Worm (Caenorhabditis elegans) whole organism, L4 larva: ENCODE data around the gene emc-6.

Experiments used
- D1046.2 ChIP-seq: fragments of 200-800 bp; sonication (Bioruptor generic); IDR thresholded peaks from 2 replicates; pipeline ENCODE4 v1.3.6; 2022; ENCODE audit warnings: missing genetic modification characterization, missing compliant biosample characterization
- R02D3.7 ChIP-seq: fragments of 150-350 bp; sonication (generic microtip); optimal IDR thresholded peaks from 3 replicates; lab custom pipeline; 2014; ENCODE audit warnings: missing biosample characterization, missing genetic modification characterization
- T20F7.1 ChIP-seq: fragments of 200-800 bp; sonication (Bioruptor generic); optimal IDR thresholded peaks from 2 replicates; lab custom pipeline; 2018; ENCODE audit warnings: mild to moderate bottlenecking, missing genetic modification characterization, missing compliant biosample characterization
- T26A8.4 ChIP-seq: fragments of 200-800 bp; sonication (Bioruptor generic); IDR thresholded peaks from 2 replicates; pipeline ENCODE4 v1.3.6; 2022; ENCODE audit warnings: missing genetic modification characterization, missing compliant biosample characterization
- Y5F2A.4 ChIP-seq: fragments of 200-800 bp; sonication (Bioruptor generic); optimal IDR thresholded peaks from 2 replicates; lab custom pipeline; 2018; ENCODE audit warnings: mild to moderate bottlenecking, missing genetic modification characterization, missing compliant biosample characterization
- ZK337.2 ChIP-seq: fragments of 200-800 bp; sonication (Bioruptor generic); IDR thresholded peaks from 2 replicates; pipeline ENCODE4 v1.3.6; 2022; ENCODE audit warnings: missing genetic modification reagents, missing genetic modification characterization, missing compliant biosample characterization
- ZK546.5 ChIP-seq, 2 experiments: sonication (generic microtip); optimal IDR thresholded peaks; 2 replicates each; lab custom pipeline; 2017; ENCODE audit warnings: missing biosample characterization in 2 of 2, missing genetic modification characterization in 2 of 2
- aha-1 ChIP-seq: fragments of 150-350 bp; peaks from one replicate; lab custom pipeline; 2014; ENCODE audit warnings: missing biosample characterization, missing genetic modification characterization
- aly-2 ChIP-seq: sonication (generic microtip); optimal IDR thresholded peaks from 2 replicates; lab custom pipeline; 2018; ENCODE audit warnings: missing biosample characterization, missing genetic modification characterization
- ceh-44 ChIP-seq: fragments of 200-800 bp; sonication (Bioruptor generic); IDR thresholded peaks from 2 replicates; pipeline ENCODE4 v1.3.6; 2022; ENCODE audit warnings: missing genetic modification reagents, missing genetic modification characterization, missing compliant biosample characterization
- ces-1 ChIP-seq: fragments of 150-350 bp; sonication (generic microtip); optimal IDR thresholded peaks from 4 replicates; lab custom pipeline; 2014; ENCODE audit warnings: missing biosample characterization, missing genetic modification reagents, missing genetic modification characterization
- daf-16 ChIP-seq, 3 experiments: sonication (generic microtip); optimal IDR thresholded peaks; 2 replicates each; lab custom pipeline; 2016 to 2017; ENCODE audit warnings: missing genetic modification characterization in 3 of 3, missing genetic modification reagents in 3 of 3, mild to moderate bottlenecking in 2 of 3, missing compliant biosample characterization in 2 of 3, missing biosample characterization in 1 of 3, moderate library complexity in 1 of 3
- dpl-1 ChIP-seq: fragments of 150-350 bp; optimal IDR thresholded peaks from 2 replicates; lab custom pipeline; 2014; ENCODE audit warnings: missing biosample characterization, missing genetic modification reagents, missing genetic modification characterization
- dve-1 ChIP-seq: sonication (generic microtip); optimal IDR thresholded peaks from 2 replicates; lab custom pipeline; 2017; ENCODE audit warnings: antibody characterized with exemption, mild to moderate bottlenecking, missing genetic modification characterization, missing compliant biosample characterization; ENCODE audit not compliant: insufficient read depth
- egl-27 ChIP-seq: sonication (generic microtip); optimal IDR thresholded peaks from 3 replicates; lab custom pipeline; 2017; ENCODE audit warnings: missing biosample characterization, missing genetic modification reagents, missing genetic modification characterization
- egl-43 ChIP-seq: fragments of 200-800 bp; sonication (Bioruptor generic); IDR thresholded peaks from 2 replicates; pipeline ENCODE4 v1.3.6; 2022; ENCODE audit warnings: missing genetic modification reagents, missing genetic modification characterization, missing compliant biosample characterization
- fkh-10 ChIP-seq: fragments of 150-350 bp; optimal IDR thresholded peaks from 2 replicates; lab custom pipeline; 2014; ENCODE audit warnings: missing biosample characterization, missing genetic modification reagents, missing genetic modification characterization
- hlh-30 ChIP-seq: sonication (generic microtip); optimal IDR thresholded peaks from 2 replicates; lab custom pipeline; 2017; ENCODE audit warnings: antibody characterized with exemption, mild to moderate bottlenecking, missing genetic modification characterization, missing compliant biosample characterization; ENCODE audit not compliant: insufficient read depth
- lin-13 ChIP-seq: fragments of 150-350 bp; optimal IDR thresholded peaks from 2 replicates; lab custom pipeline; 2014; ENCODE audit warnings: missing biosample characterization, missing genetic modification reagents, missing genetic modification characterization
- lin-38 ChIP-seq: fragments of 200-800 bp; sonication (Bioruptor generic); IDR thresholded peaks from 2 replicates; pipeline ENCODE4 v1.3.6; 2022; ENCODE audit warnings: missing genetic modification reagents, missing genetic modification characterization, missing compliant biosample characterization
- lin-39 ChIP-seq: fragments of 150-350 bp; optimal IDR thresholded peaks from 2 replicates; lab custom pipeline; 2014; ENCODE audit warnings: missing biosample characterization, missing genetic modification reagents, missing genetic modification characterization
- lsy-2 ChIP-seq, 2 experiments: fragments of 150-350 bp in 1 of 2; sonication (generic microtip) in 1 of 2; optimal IDR thresholded peaks; 2 replicates each; lab custom pipeline; 2014 to 2017; ENCODE audit warnings: missing biosample characterization in 2 of 2, missing genetic modification characterization in 2 of 2
- madf-5 ChIP-seq, 2 experiments: fragments of 200-800 bp; sonication (Bioruptor generic); IDR thresholded peaks; 2 replicates each; pipeline ENCODE4 v1.3.6; 2022; ENCODE audit warnings: missing compliant biosample characterization in 2 of 2, missing genetic modification characterization in 2 of 2
- mep-1 ChIP-seq: fragments of 150-350 bp; sonication (generic microtip); optimal IDR thresholded peaks from 3 replicates; lab custom pipeline; 2014; ENCODE audit warnings: missing biosample characterization, missing genetic modification characterization
- mes-2 ChIP-seq: sonication (generic microtip); optimal IDR thresholded peaks from 2 replicates; lab custom pipeline; 2016; ENCODE audit warnings: missing genotype, mild to moderate bottlenecking, missing genetic modification characterization, missing compliant biosample characterization; ENCODE audit not compliant: poor library complexity, severe bottlenecking
- nhr-10 ChIP-seq: fragments of 150-350 bp; optimal IDR thresholded peaks from 2 replicates; lab custom pipeline; 2014; ENCODE audit warnings: missing biosample characterization, missing genetic modification characterization
- nhr-102 ChIP-seq: sonication (generic microtip); optimal IDR thresholded peaks from 2 replicates; lab custom pipeline; 2016; ENCODE audit warnings: mild to moderate bottlenecking, missing genetic modification characterization, moderate library complexity, missing compliant biosample characterization
- nhr-25 ChIP-seq: sonication (generic microtip); optimal IDR thresholded peaks from 2 replicates; lab custom pipeline; 2017; ENCODE audit warnings: missing genetic modification characterization, mild to moderate bottlenecking, missing compliant biosample characterization, antibody characterized with exemption, moderate library complexity, borderline replicate concordance; ENCODE audit not compliant: insufficient read depth
- nhr-28 ChIP-seq: fragments of 150-350 bp; optimal IDR thresholded peaks from 2 replicates; lab custom pipeline; 2014; ENCODE audit warnings: missing biosample characterization, missing genetic modification characterization
- nhr-48 ChIP-seq: sonication (generic microtip); optimal IDR thresholded peaks from 2 replicates; lab custom pipeline; 2016; ENCODE audit warnings: mild to moderate bottlenecking, missing genetic modification characterization, missing compliant biosample characterization
- nhr-76 ChIP-seq: fragments of 150-350 bp; optimal IDR thresholded peaks from 2 replicates; lab custom pipeline; 2014; ENCODE audit warnings: missing biosample characterization, missing genetic modification characterization
- pha-4 ChIP-seq, 2 experiments: fragments of 150-350 bp in 1 of 2; fragments of 200-800 bp in 1 of 2; sonication (Bioruptor generic) in 1 of 2; IDR thresholded peaks in 1 of 2; optimal IDR thresholded peaks in 1 of 2; 2 replicates each; pipeline versions ENCODE4 v1.3.6 to Lab custom; 2014 to 2022; ENCODE audit warnings: missing genetic modification characterization in 2 of 2, missing genetic modification reagents in 2 of 2, missing biosample characterization in 1 of 2, missing compliant biosample characterization in 1 of 2
- rbr-2 ChIP-seq: sonication (generic microtip); optimal IDR thresholded peaks from 2 replicates; lab custom pipeline; 2016; ENCODE audit warnings: missing genotype, missing genetic modification characterization, missing compliant biosample characterization
- set-16 ChIP-seq: fragments of 200-800 bp; sonication (Bioruptor generic); IDR thresholded peaks from 2 replicates; pipeline ENCODE4 v1.3.6; 2022; ENCODE audit warnings: missing genetic modification reagents, missing genetic modification characterization, missing compliant biosample characterization
- snpc-1.2 ChIP-seq: fragments of 200-800 bp; sonication (Bioruptor generic); IDR thresholded peaks from 2 replicates; pipeline ENCODE4 v1.3.6; 2022; ENCODE audit warnings: missing genetic modification reagents, missing genetic modification characterization, missing compliant biosample characterization
- spr-3 ChIP-seq: fragments of 200-800 bp; sonication (Bioruptor generic); optimal IDR thresholded peaks from 2 replicates; lab custom pipeline; 2018; ENCODE audit warnings: mild to moderate bottlenecking, missing genetic modification characterization, missing compliant biosample characterization
- tag-97 ChIP-seq: fragments of 200-800 bp; sonication (Bioruptor generic); IDR thresholded peaks from 2 replicates; pipeline ENCODE4 v1.3.6; 2022; ENCODE audit warnings: missing genetic modification characterization, missing compliant biosample characterization
- tra-1 ChIP-seq: fragments of 200-800 bp; sonication (Bioruptor generic); IDR thresholded peaks from 2 replicates; pipeline ENCODE4 v1.3.6; 2022; ENCODE audit warnings: missing genetic modification reagents, missing genetic modification characterization, missing compliant biosample characterization
- unc-130 ChIP-seq: sonication (generic microtip); optimal IDR thresholded peaks from 2 replicates; lab custom pipeline; 2016; ENCODE audit warnings: missing genetic modification reagents, missing genetic modification characterization, missing compliant biosample characterization
- vab-7 ChIP-seq: fragments of 200-800 bp; sonication (Bioruptor generic); IDR thresholded peaks from 2 replicates; pipeline ENCODE4 v1.3.6; 2022; ENCODE audit warnings: missing genetic modification reagents, missing genetic modification characterization, missing compliant biosample characterization
- ztf-7 ChIP-seq: fragments of 150-350 bp; optimal IDR thresholded peaks from 2 replicates; lab custom pipeline; 2014; ENCODE audit warnings: missing biosample characterization, missing genetic modification characterization

Gene emc-6

ce11 chrIV:7709701-7710100, at the start of gene emc-6, which contains the start of the genes mrpl-1 and mrps-24:
emc-6 (minus strand) TSS chrIV:7709736.
mrpl-1 (minus strand) TSS chrIV:7709701.
mrps-24 (plus strand) TSS chrIV:7710045.
- peak in 1 of 2 experiments; percentile 84 for TF ChIP-seq lsy-2 (tag; optimal IDR thresholded peaks at IDR 0.05; lab: Kevin White, UChicago)
- peak; percentile 23 for TF ChIP-seq nhr-48 (tag; lab: Kevin White, UChicago)
- TF ChIP-seq Y5F2A.4 (GFP tag; lab: Kevin White, UChicago): no peak
- no peak for TF ChIP-seq pha-4 (GFP tag; IDR thresholded peaks at IDR 0.05; lab: Robert Waterston, UW)
- TF ChIP-seq pha-4 (tag; optimal IDR thresholded peaks at IDR 0.05; lab: Kevin White, UChicago): peak; percentile 53
- TF ChIP-seq lin-13 (GFP tag; lab: Kevin White, UChicago): no peak
- no peak for TF ChIP-seq fkh-10
- peak; percentile 24 for TF ChIP-seq hlh-30 (tag; lab: Kevin White, UChicago)
- TF ChIP-seq nhr-76: no peak
- peak; percentile 44 for TF ChIP-seq dve-1
- TF ChIP-seq nhr-102 (tag; lab: Kevin White, UChicago): peak; percentile 37
- peak; percentile 69 for TF ChIP-seq mep-1
- TF ChIP-seq lin-38: peak; percentile 97
- 0 out of 2 replicates have a peak, but pooled peaks have one; percentile 25 for TF ChIP-seq snpc-1.2 (GFP tag; lab: Robert Waterston, UW)
- peak; percentile 1 for TF ChIP-seq ces-1 (GFP tag; lab: Kevin White, UChicago)
- peak; percentile 78 for TF ChIP-seq T20F7.1 (GFP tag; lab: Kevin White, UChicago)
- TF ChIP-seq rbr-2: peak; percentile 38
- TF ChIP-seq dpl-1 (GFP tag; lab: Kevin White, UChicago): peak; percentile 73
- TF ChIP-seq unc-130 (GFP tag; lab: Kevin White, UChicago): peak; percentile 10
- no peak for TF ChIP-seq daf-16 (GFP tag; optimal IDR thresholded peaks at IDR 0.05; lab: Kevin White, UChicago)
- TF ChIP-seq daf-16 (tag; optimal IDR thresholded peaks at IDR 0.05; lab: Kevin White, UChicago): peak; percentile 34
- peak; percentile 28 for TF ChIP-seq ztf-7
- no peak for TF ChIP-seq vab-7
- peak; percentile 84 for TF ChIP-seq mes-2 (tag; lab: Kevin White, UChicago)
- TF ChIP-seq ZK337.2 (GFP tag; lab: Robert Waterston, UW): no peak
- TF ChIP-seq nhr-28 (tag; lab: Kevin White, UChicago): peak; percentile 24
- no peak for TF ChIP-seq madf-5 (GFP tag; IDR thresholded peaks at IDR 0.05; lab: Robert Waterston, UW)

ce11 chrIV:7757245-7757644, 47.7 kb upstream of the emc-6 start, which contains the start of gene C46A5.4:
C46A5.4 (minus strand) TSS chrIV:7757345.
- no peak for TF ChIP-seq tag-97
- TF ChIP-seq lsy-2 (tag; optimal IDR thresholded peaks at IDR 0.05; lab: Kevin White, UChicago): no peak
- TF ChIP-seq egl-27 (tag; lab: Kevin White, UChicago): no peak
- no peak for TF ChIP-seq set-16
- TF ChIP-seq ceh-44 (GFP tag; lab: Robert Waterston, UW): no peak
- no peak for TF ChIP-seq spr-3 (GFP tag; lab: Kevin White, UChicago)
- no peak for TF ChIP-seq nhr-10 (tag; lab: Kevin White, UChicago)
- TF ChIP-seq aly-2 (tag; lab: Kevin White, UChicago): no peak
- TF ChIP-seq tra-1 (GFP tag; lab: Robert Waterston, UW): no peak
- no peak for TF ChIP-seq R02D3.7 (tag; lab: Kevin White, UChicago)
- TF ChIP-seq ZK546.5 (tag; optimal IDR thresholded peaks at IDR 0.05; lab: Kevin White, UChicago): no peak
- TF ChIP-seq mep-1: no peak
- TF ChIP-seq D1046.2 (GFP tag; lab: Robert Waterston, UW): no peak

DNA sequence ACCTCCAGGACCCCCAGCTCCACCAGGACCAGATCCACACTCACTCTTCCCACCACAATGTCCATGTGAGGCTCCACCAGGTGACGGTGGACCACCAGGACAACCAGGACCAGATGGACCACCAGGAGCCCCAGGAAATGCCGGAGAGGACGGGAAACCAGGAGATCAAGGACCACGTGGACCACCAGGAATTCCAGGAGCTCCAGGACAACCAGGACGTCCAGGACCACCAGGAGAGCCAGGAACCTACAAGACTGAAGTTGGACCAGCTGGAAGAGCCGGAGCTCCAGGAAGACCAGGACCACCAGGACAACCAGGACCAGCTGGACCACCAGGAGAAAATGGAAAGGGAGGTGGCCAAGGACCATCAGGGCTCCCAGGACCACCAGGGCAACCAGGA, 44.6 kb upstream of the emc-6 start:
- TF ChIP-seq lin-39 (tag; lab: Kevin White, UChicago): no peak
- TF ChIP-seq madf-5 (GFP tag; IDR thresholded peaks at IDR 0.05; lab: Robert Waterston, UW): 0 out of 4 replicates have a peak, but pooled peaks of 1 of the 2 experiments have one; percentile 45
- TF ChIP-seq aha-1 (tag; lab: Kevin White, UChicago): peak; percentile 21
- peak; percentile 76 for TF ChIP-seq egl-43
- 0 out of 2 replicates have a peak, but pooled peaks have one; percentile 47 for TF ChIP-seq T26A8.4 (GFP tag; lab: Robert Waterston, UW)
- no peak for TF ChIP-seq nhr-25 (tag; lab: Kevin White, UChicago)
- TF ChIP-seq set-16: peak; percentile 94
- peak; percentile 28 for TF ChIP-seq spr-3 (GFP tag; lab: Kevin White, UChicago)
